Fruit fly (Drosophila melanogaster) whole organism, prepupa: ENCODE measurements around the gene beag.
A peak's percentile ranks its signal among the peaks of the same experiment; 100 is the strongest.

Experiments used
- Blimp-1 ChIP-seq: fragments of 200-800 bp; sonication (Bioruptor generic); optimal IDR thresholded peaks from 3 replicates; lab custom pipeline; 2017; ENCODE audit warnings: missing biosample characterization, missing genetic modification characterization, mild to moderate bottlenecking, moderate library complexity, missing genetic modification reagents
- CG10631 ChIP-seq: fragments of 200-800 bp; sonication (Bioruptor generic); optimal IDR thresholded peaks from 2 replicates; lab custom pipeline; 2016; ENCODE audit warnings: missing biosample characterization, missing genetic modification characterization
- CG10669 ChIP-seq: fragments of 200-800 bp; sonication (Bioruptor generic); optimal IDR thresholded peaks from 3 replicates; lab custom pipeline; 2018; ENCODE audit warnings: missing biosample characterization, mild to moderate bottlenecking, missing genetic modification characterization, moderate library complexity
- CG11902 ChIP-seq: fragments of 200-800 bp; sonication (Bioruptor generic); optimal IDR thresholded peaks from 3 replicates; lab custom pipeline; 2016; ENCODE audit warnings: missing biosample characterization, missing genetic modification characterization
- CG15336 ChIP-seq: fragments of 200-800 bp; sonication (Bioruptor generic); IDR thresholded peaks from 2 replicates; pipeline ENCODE4 v1.3.6; 2022; ENCODE audit warnings: missing biosample characterization, missing genetic modification characterization
- CG16779 ChIP-seq: fragments of 200-800 bp; sonication (Bioruptor generic); optimal IDR thresholded peaks from 3 replicates; lab custom pipeline; 2017; ENCODE audit warnings: missing biosample characterization, mild to moderate bottlenecking, missing genetic modification characterization
- CG3032 ChIP-seq: fragments of 200-800 bp; optimal IDR thresholded peaks from 2 replicates; lab custom pipeline; 2019; ENCODE audit warnings: missing biosample characterization, mild to moderate bottlenecking, missing genetic modification characterization, moderate library complexity
- CG31627 ChIP-seq: fragments of 200-800 bp; sonication (Bioruptor generic); optimal IDR thresholded peaks from 3 replicates; lab custom pipeline; 2016; ENCODE audit warnings: missing biosample characterization, missing genetic modification characterization
- CG32006 ChIP-seq: fragments of 200-800 bp; sonication (Bioruptor generic); optimal IDR thresholded peaks from 3 replicates; lab custom pipeline; 2017; ENCODE audit warnings: missing biosample characterization, mild to moderate bottlenecking, missing genetic modification characterization
- CG34406 ChIP-seq: fragments of 200-800 bp; sonication (Bioruptor generic); optimal IDR thresholded peaks from 3 replicates; lab custom pipeline; 2016; ENCODE audit warnings: missing biosample characterization, missing genetic modification characterization
- CG3919 ChIP-seq: fragments of 200-800 bp; sonication (Bioruptor generic); optimal IDR thresholded peaks from 3 replicates; lab custom pipeline; 2016; ENCODE audit warnings: missing biosample characterization, missing genetic modification characterization
- CG6163 ChIP-seq: fragments of 200-800 bp; sonication (Bioruptor generic); IDR thresholded peaks from 3 replicates; pipeline ENCODE4 v1.3.6; 2022; ENCODE audit warnings: missing biosample characterization, missing genetic modification characterization
- CG6276 ChIP-seq: fragments of 200-800 bp; sonication (Bioruptor generic); optimal IDR thresholded peaks from 2 replicates; lab custom pipeline; 2017; ENCODE audit warnings: missing biosample characterization, mild to moderate bottlenecking, missing genetic modification characterization
- CG6808 ChIP-seq: fragments of 200-800 bp; sonication (Bioruptor generic); optimal IDR thresholded peaks from 3 replicates; lab custom pipeline; 2017; ENCODE audit warnings: missing biosample characterization, missing genetic modification characterization, mild to moderate bottlenecking, moderate library complexity, missing genetic modification reagents
- CG6854 ChIP-seq: fragments of 200-800 bp; sonication (Bioruptor generic); optimal IDR thresholded peaks from 2 replicates; lab custom pipeline; 2017; ENCODE audit warnings: missing biosample characterization, mild to moderate bottlenecking, missing genetic modification characterization
- CG8319 ChIP-seq: fragments of 200-800 bp; sonication (Bioruptor generic); optimal IDR thresholded peaks from 3 replicates; lab custom pipeline; 2016; ENCODE audit warnings: missing biosample characterization, missing genetic modification characterization
- CG8632 ChIP-seq: fragments of 200-800 bp; sonication (Bioruptor generic); optimal IDR thresholded peaks from 3 replicates; lab custom pipeline; 2016; ENCODE audit warnings: missing biosample characterization, missing genetic modification characterization
- CG9139 ChIP-seq: fragments of 200-800 bp; sonication (Bioruptor generic); optimal IDR thresholded peaks from 3 replicates; lab custom pipeline; 2017; ENCODE audit warnings: missing biosample characterization, mild to moderate bottlenecking, missing genetic modification characterization
- Eip75B ChIP-seq: fragments of 200-800 bp; sonication (Bioruptor generic); optimal IDR thresholded peaks from 3 replicates; lab custom pipeline; 2016; ENCODE audit warnings: missing biosample characterization, missing genetic modification characterization
- Eip78C ChIP-seq: fragments of 200-800 bp; sonication (Bioruptor generic); peaks from one replicate; lab custom pipeline; 2016; ENCODE audit warnings: missing biosample characterization, missing genetic modification characterization
- Eip93F ChIP-seq: fragments of 200-800 bp; sonication (Bioruptor generic); optimal IDR thresholded peaks from 2 replicates; lab custom pipeline; 2016; ENCODE audit warnings: missing biosample characterization, mild to moderate bottlenecking, missing genetic modification characterization
- Ets21C ChIP-seq: fragments of 200-800 bp; sonication (Bioruptor generic); optimal IDR thresholded peaks from 3 replicates; lab custom pipeline; 2016; ENCODE audit warnings: missing biosample characterization, missing genetic modification characterization
- Ets96B ChIP-seq: fragments of 200-800 bp; optimal IDR thresholded peaks from 2 replicates; lab custom pipeline; 2019; ENCODE audit warnings: missing biosample characterization, mild to moderate bottlenecking, missing genetic modification characterization, moderate library complexity
- Gug ChIP-seq: fragments of 200-800 bp; sonication (Bioruptor generic); IDR thresholded peaks from 2 replicates; pipeline ENCODE4 v1.3.6; 2022; ENCODE audit warnings: missing biosample characterization, missing genetic modification characterization
- Hr39 ChIP-seq: fragments of 200-800 bp; sonication (Bioruptor generic); optimal IDR thresholded peaks from 2 replicates; lab custom pipeline; 2016; ENCODE audit warnings: missing biosample characterization, missing genetic modification characterization
- Hr4 ChIP-seq: fragments of 200-800 bp; sonication (Bioruptor generic); optimal IDR thresholded peaks from 3 replicates; lab custom pipeline; 2016; ENCODE audit warnings: missing biosample characterization, missing genetic modification characterization
- Lpt ChIP-seq: fragments of 200-800 bp; sonication (Bioruptor generic); optimal IDR thresholded peaks from 3 replicates; lab custom pipeline; 2016; ENCODE audit warnings: missing biosample characterization, missing genetic modification characterization
- Met ChIP-seq: fragments of 200-800 bp; sonication (Bioruptor generic); optimal IDR thresholded peaks from 3 replicates; lab custom pipeline; 2016; ENCODE audit warnings: missing biosample characterization, missing genetic modification characterization
- OdsH ChIP-seq: fragments of 200-800 bp; sonication (Bioruptor generic); optimal IDR thresholded peaks from 3 replicates; lab custom pipeline; 2016; ENCODE audit warnings: missing biosample characterization, missing genetic modification characterization
- Smox ChIP-seq: fragments of 200-800 bp; sonication (Bioruptor generic); optimal IDR thresholded peaks from 3 replicates; lab custom pipeline; 2016; ENCODE audit warnings: missing biosample characterization, missing genetic modification characterization
- Sox102F ChIP-seq: fragments of 200-800 bp; sonication (Bioruptor generic); optimal IDR thresholded peaks from 2 replicates; lab custom pipeline; 2016; ENCODE audit warnings: missing biosample characterization, mild to moderate bottlenecking, missing genetic modification characterization
- Sox14 ChIP-seq: fragments of 200-800 bp; sonication (Bioruptor generic); optimal IDR thresholded peaks from 3 replicates; lab custom pipeline; 2016; ENCODE audit warnings: missing biosample characterization, missing genetic modification characterization
- Sox15 ChIP-seq: fragments of 200-800 bp; sonication (Bioruptor generic); optimal IDR thresholded peaks from 3 replicates; lab custom pipeline; 2016; ENCODE audit warnings: missing biosample characterization, missing genetic modification characterization
- achi ChIP-seq: fragments of 200-800 bp; sonication (Bioruptor generic); optimal IDR thresholded peaks from 3 replicates; lab custom pipeline; 2016; ENCODE audit warnings: missing biosample characterization, missing genetic modification characterization
- acj6 ChIP-seq: fragments of 200-800 bp; sonication (Bioruptor generic); optimal IDR thresholded peaks from 3 replicates; lab custom pipeline; 2016; ENCODE audit warnings: missing biosample characterization, missing genetic modification characterization
- cyc ChIP-seq: fragments of 200-800 bp; sonication (Bioruptor generic); optimal IDR thresholded peaks from 3 replicates; lab custom pipeline; 2016; ENCODE audit warnings: missing biosample characterization, missing genetic modification characterization
- fd59A ChIP-seq: fragments of 200-800 bp; sonication (Bioruptor generic); optimal IDR thresholded peaks from 2 replicates; lab custom pipeline; 2017; ENCODE audit warnings: missing biosample characterization, mild to moderate bottlenecking, missing genetic modification characterization, missing genetic modification reagents
- fd85E ChIP-seq: fragments of 200-800 bp; sonication (Bioruptor generic); optimal IDR thresholded peaks from 3 replicates; lab custom pipeline; 2016; ENCODE audit warnings: missing biosample characterization, missing genetic modification characterization
- fkh ChIP-seq: fragments of 200-800 bp; sonication (Bioruptor generic); optimal IDR thresholded peaks from 3 replicates; lab custom pipeline; 2017; ENCODE audit warnings: missing biosample characterization, mild to moderate bottlenecking, missing genetic modification characterization, moderate library complexity
- lz ChIP-seq: fragments of 200-800 bp; sonication (Bioruptor generic); optimal IDR thresholded peaks from 3 replicates; lab custom pipeline; 2016; ENCODE audit warnings: missing biosample characterization, missing genetic modification characterization
- net ChIP-seq: fragments of 200-800 bp; sonication (Bioruptor generic); optimal IDR thresholded peaks from 3 replicates; lab custom pipeline; 2016; ENCODE audit warnings: missing biosample characterization, missing genetic modification characterization
- pdm3 ChIP-seq: fragments of 200-800 bp; sonication (Bioruptor generic); optimal IDR thresholded peaks from 3 replicates; lab custom pipeline; 2016; ENCODE audit warnings: missing biosample characterization, missing genetic modification characterization
- salr ChIP-seq, 2 experiments: fragments of 200-800 bp; sonication (Bioruptor generic); optimal IDR thresholded peaks; 3 replicates each; lab custom pipeline; 2016 to 2018; ENCODE audit warnings: missing biosample characterization in 2 of 2, missing genetic modification characterization in 2 of 2, mild to moderate bottlenecking in 1 of 2
- spab ChIP-seq: fragments of 200-800 bp; sonication (Bioruptor generic); optimal IDR thresholded peaks from 2 replicates; lab custom pipeline; 2017; ENCODE audit warnings: missing biosample characterization, mild to moderate bottlenecking, missing genetic modification characterization, missing genetic modification reagents
- svp ChIP-seq: fragments of 200-800 bp; sonication (Bioruptor generic); peaks from one replicate; lab custom pipeline; 2016; ENCODE audit warnings: missing biosample characterization, missing genetic modification characterization
- topi ChIP-seq: fragments of 200-800 bp; sonication (Bioruptor generic); optimal IDR thresholded peaks from 3 replicates; lab custom pipeline; 2016; ENCODE audit warnings: missing biosample characterization, missing genetic modification characterization
- vri ChIP-seq: fragments of 200-800 bp; sonication (Bioruptor generic); optimal IDR thresholded peaks from 3 replicates; lab custom pipeline; 2016; ENCODE audit warnings: missing biosample characterization, mild to moderate bottlenecking, missing genetic modification characterization

beag gene

DNA sequence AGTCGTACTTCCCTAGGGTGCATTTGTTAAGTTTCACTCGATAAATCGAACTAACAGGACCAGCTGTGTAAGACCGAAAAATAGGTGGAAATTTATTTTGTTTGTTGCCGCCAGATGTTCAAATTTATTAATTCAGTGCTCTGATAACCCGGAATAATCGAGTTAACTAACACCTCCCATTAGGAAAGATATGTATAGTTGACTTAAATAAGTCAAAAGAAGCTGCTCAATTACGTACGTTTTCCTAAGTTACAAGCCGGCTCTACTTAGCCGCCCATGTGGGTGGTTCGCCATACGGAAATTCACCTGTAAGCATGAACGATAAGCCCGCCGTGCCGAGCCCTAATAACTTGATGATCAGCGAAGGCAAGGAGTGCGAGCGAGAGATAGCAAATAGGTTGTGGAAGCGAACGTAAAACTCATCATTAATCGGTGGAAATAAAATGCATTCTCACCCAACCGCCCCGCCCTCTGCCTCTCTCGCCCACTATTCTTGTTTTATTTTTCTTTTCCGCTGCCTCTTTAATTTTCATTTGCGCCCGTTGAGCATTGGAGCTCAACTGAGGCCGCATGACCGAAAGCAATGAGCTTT, 10.9 kb downstream of the beag start (continued):
- TF ChIP-seq CG15336 (GFP tag; lab: Robert Waterston, UW) (no peak), CG6808 (GFP tag; lab: Kevin White, UChicago) (peak; percentile 53), Eip93F (GFP tag; lab: Kevin White, UChicago) (no peak), CG6854 (GFP tag; lab: Kevin White, UChicago) (no peak), vri (no peak), Smox (peak; percentile 53), CG31627 (GFP tag; lab: Kevin White, UChicago) (peak; percentile 66), spab (GFP tag; lab: Kevin White, UChicago) (peak; percentile 48), CG8632 (peak; percentile 63), Eip75B (peak; percentile 17), Sox102F (GFP tag; lab: Kevin White, UChicago) (peak; percentile 57), CG3919 (peak; percentile 58), Gug (no peak), CG34406 (GFP tag; lab: Kevin White, UChicago) (peak; percentile 47), net (GFP tag; lab: Kevin White, UChicago) (no peak), CG8319 (peak; percentile 30), CG3032 (tag; lab: Kevin White, UChicago) (peak; percentile 58), Lpt (no peak), fkh (GFP tag; lab: Kevin White, UChicago) (no peak), Blimp-1 (GFP tag; lab: Kevin White, UChicago) (peak; percentile 19), achi (GFP tag; lab: Kevin White, UChicago) (peak; percentile 58), CG6163 (GFP tag; lab: Robert Waterston, UW) (no peak), topi (peak; percentile 60), cyc (GFP tag; lab: Kevin White, UChicago) (peak; percentile 66), CG10631 (GFP tag; lab: Kevin White, UChicago) (peak; percentile 48), OdsH (peak; percentile 58)

DNA sequence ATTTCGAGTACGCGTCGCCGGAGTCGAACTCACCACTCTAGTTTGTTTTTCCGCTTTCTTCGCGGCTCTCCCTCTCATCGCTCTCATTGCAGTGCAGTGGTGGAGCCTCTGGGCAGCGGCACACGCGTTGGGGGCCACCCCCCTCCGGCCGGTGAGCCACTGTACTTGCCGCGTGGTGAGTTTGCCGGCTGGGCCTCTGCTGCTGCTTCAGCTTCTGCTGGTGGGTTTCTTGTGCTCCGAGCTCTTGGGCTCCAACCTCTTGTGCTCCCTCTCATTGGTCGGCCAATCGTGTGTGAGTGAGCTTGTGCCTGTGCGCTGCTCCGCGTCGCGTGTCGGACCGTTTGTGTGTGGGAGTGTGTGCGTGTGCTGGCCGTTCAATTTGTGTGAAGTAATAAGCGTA, 11.9 kb downstream of the beag start:
- peak; percentile 82 for TF ChIP-seq net (GFP tag; lab: Kevin White, UChicago)
- peak; percentile 38 for TF ChIP-seq CG34406 (GFP tag; lab: Kevin White, UChicago)
- no peak for TF ChIP-seq Eip93F (GFP tag; lab: Kevin White, UChicago)
- TF ChIP-seq lz (GFP tag; lab: Kevin White, UChicago): peak; percentile 31
- TF ChIP-seq Ets21C (GFP tag; lab: Kevin White, UChicago): peak; percentile 10
- TF ChIP-seq achi (GFP tag; lab: Kevin White, UChicago): peak; percentile 48
- no peak for TF ChIP-seq salr (GFP tag; optimal IDR thresholded peaks at IDR 0.05; lab: Kevin White, UChicago)
- TF ChIP-seq CG6163 (GFP tag; lab: Robert Waterston, UW): no peak
- TF ChIP-seq cyc (GFP tag; lab: Kevin White, UChicago): peak; percentile 45
- no peak for TF ChIP-seq Sox15 (GFP tag; lab: Kevin White, UChicago)
- peak; percentile 79 for TF ChIP-seq vri
- TF ChIP-seq svp (GFP tag; lab: Kevin White, UChicago): peak; percentile 94
- TF ChIP-seq CG9139 (GFP tag; lab: Kevin White, UChicago): peak; percentile 75
- TF ChIP-seq CG16779 (tag; lab: Kevin White, UChicago): peak; percentile 71
- peak; percentile 79 for TF ChIP-seq Lpt
- TF ChIP-seq CG32006 (GFP tag; lab: Kevin White, UChicago): peak; percentile 57
- TF ChIP-seq acj6 (GFP tag; lab: Kevin White, UChicago): peak; percentile 22
- TF ChIP-seq pdm3 (GFP tag; lab: Kevin White, UChicago): peak; percentile 50
- TF ChIP-seq Ets96B (tag; lab: Kevin White, UChicago): peak; percentile 37
- TF ChIP-seq CG15336 (GFP tag; lab: Robert Waterston, UW): no peak
- peak; percentile 84 for TF ChIP-seq fkh (GFP tag; lab: Kevin White, UChicago)
- peak; percentile 74 for TF ChIP-seq CG6808 (GFP tag; lab: Kevin White, UChicago)
- TF ChIP-seq Met: peak; percentile 55
- TF ChIP-seq Sox102F (GFP tag; lab: Kevin White, UChicago): peak; percentile 66
- peak; percentile 50 for TF ChIP-seq fd85E
- TF ChIP-seq Smox: peak; percentile 48
- TF ChIP-seq CG6276: peak; percentile 64
- peak; percentile 81 for TF ChIP-seq Blimp-1 (GFP tag; lab: Kevin White, UChicago)
- peak; percentile 26 for TF ChIP-seq CG10669 (GFP tag; lab: Kevin White, UChicago)
- TF ChIP-seq spab (GFP tag; lab: Kevin White, UChicago): peak; percentile 68
- peak; percentile 19 for TF ChIP-seq Hr39
- peak; percentile 93 for TF ChIP-seq CG6854 (GFP tag; lab: Kevin White, UChicago)
- peak; percentile 53 for TF ChIP-seq CG3032 (tag; lab: Kevin White, UChicago)
- no peak for TF ChIP-seq CG10631 (GFP tag; lab: Kevin White, UChicago)
- peak; percentile 60 for TF ChIP-seq Hr4
- no peak for TF ChIP-seq CG11902 (GFP tag; lab: Kevin White, UChicago)
- TF ChIP-seq fd59A (GFP tag; lab: Kevin White, UChicago): no peak
- TF ChIP-seq Sox14 (GFP tag; lab: Kevin White, UChicago): peak; percentile 72
- TF ChIP-seq Eip78C (GFP tag; lab: Kevin White, UChicago): peak; percentile 89
- peak; percentile 46 for TF ChIP-seq topi
